Fruit fly (Drosophila melanogaster): ENCODE measurements around the gene sstn.

sstn gene

dm6 chr3L:15142004-15142890, 47.7 kb upstream of the sstn start, which contains the start of gene Pdi (continued):
- TF ChIP-seq zfh1 (GFP tag; IDR thresholded peaks at IDR 0.05) (peak; percentile 32; the same call in 1 of the 3 replicates), CG12219 (GFP tag; optimal IDR thresholded peaks at IDR 0.05) (no peak), eve (GFP tag; optimal IDR thresholded peaks at IDR 0.05) (no peak), inv (GFP tag; IDR thresholded peaks at IDR 0.05; ENCODE audit: partially characterized antibody) (peak; percentile 58; the same call in 1 of the 2 replicates), CG4360 (GFP tag; IDR thresholded peaks at IDR 0.05) (no peak), Oaz (GFP tag; IDR thresholded peaks at IDR 0.05) (no peak), CG7928 (GFP tag; optimal IDR thresholded peaks at IDR 0.05) (peak; percentile 26), CG14965 (GFP tag; optimal IDR thresholded peaks at IDR 0.05; ENCODE audit: borderline replicate concordance) (no peak), Ravus (GFP tag; IDR thresholded peaks at IDR 0.05) (no peak), CG16779 (GFP tag; IDR thresholded peaks at IDR 0.05) (no peak), CG13775 (GFP tag; optimal IDR thresholded peaks at IDR 0.05) (peak; percentile 28), exex (tag; optimal IDR thresholded peaks at IDR 0.05) (peak; percentile 12), gt (GFP tag; IDR thresholded peaks at IDR 0.05) (no peak), bab2 (GFP tag; optimal IDR thresholded peaks at IDR 0.05) (no peak), CG7271 (tag; optimal IDR thresholded peaks at IDR 0.05) (no peak), CG13123 (GFP tag; optimal IDR thresholded peaks at IDR 0.05) (no peak), CG12236 (GFP tag; optimal IDR thresholded peaks at IDR 0.05) (no peak), pb (GFP tag; optimal IDR thresholded peaks at IDR 0.05) (no peak), mld (GFP tag; IDR thresholded peaks at IDR 0.05; ENCODE audit: partially characterized antibody) (peak; percentile 46; the same call in 1 of the 3 replicates), ATbp (GFP tag; optimal IDR thresholded peaks at IDR 0.05) (peak; percentile 6), CG18262 (tag; optimal IDR thresholded peaks at IDR 0.05) (no peak), CG6854 (GFP tag; optimal IDR thresholded peaks at IDR 0.05) (no peak), CG14050 (GFP tag; IDR thresholded peaks at IDR 0.05) (no peak), CG4730 (GFP tag; IDR thresholded peaks at IDR 0.05) (no peak), CG16815 (GFP tag; optimal IDR thresholded peaks at IDR 0.05) (no peak), pho (GFP tag; optimal IDR thresholded peaks at IDR 0.05) (peak; percentile 18), ftz-f1 (GFP tag; optimal IDR thresholded peaks at IDR 0.05) (peak; percentile 28), CG10431 (GFP tag; optimal IDR thresholded peaks at IDR 0.05) (no peak), Dip3 (GFP tag; optimal IDR thresholded peaks at IDR 0.05) (no peak), Xrp1 (GFP tag; IDR thresholded peaks at IDR 0.05) (no peak), CG7987 (GFP tag; optimal IDR thresholded peaks at IDR 0.05) (peak; percentile 49), chm (GFP tag; IDR thresholded peaks at IDR 0.05) (peak; percentile 72), Meics (GFP tag; optimal IDR thresholded peaks at IDR 0.05) (no peak), CG18764 (GFP tag; optimal IDR thresholded peaks at IDR 0.05) (no peak), CG31388 (GFP tag; optimal IDR thresholded peaks at IDR 0.05) (no peak), CG9797 (GFP tag; optimal IDR thresholded peaks at IDR 0.05) (peak; percentile 74), rib (GFP tag; IDR thresholded peaks at IDR 0.05) (0 out of 2 replicates have a peak, but pooled peaks have one; percentile 46), wdn (GFP tag; IDR thresholded peaks at IDR 0.05) (no peak), yki (optimal IDR thresholded peaks at IDR 0.05) (no peak), Six4 (GFP tag; optimal IDR thresholded peaks at IDR 0.05) (no peak), CG3065 (GFP tag; optimal IDR thresholded peaks at IDR 0.05) (no peak), her (GFP tag; optimal IDR thresholded peaks at IDR 0.05) (peak; percentile 5), B-H1 (GFP tag; IDR thresholded peaks at IDR 0.05) (no peak), CG10543 (GFP tag; optimal IDR thresholded peaks at IDR 0.05) (no peak), CG12299 (tag; optimal IDR thresholded peaks at IDR 0.05) (no peak), bowl (GFP tag; IDR thresholded peaks at IDR 0.05) (no peak), h (optimal IDR thresholded peaks at IDR 0.05) (no peak), Lim3 (GFP tag; IDR thresholded peaks at IDR 0.05) (no peak), ranshi (GFP tag; IDR thresholded peaks at IDR 0.05) (0 out of 2 replicates have a peak, but pooled peaks have one; percentile 45), CG15601 (tag; optimal IDR thresholded peaks at IDR 0.05) (peak; percentile 34), abd-A (tag; optimal IDR thresholded peaks at IDR 0.05) (peak; percentile 17)
